Worm (Caenorhabditis elegans) whole organism, late embryonic: ENCODE measurements around the gene F17E9.16.

ENCODE experiments used
- ceh-19 ChIP-seq: fragments of 200-800 bp; sonication (Bioruptor generic); optimal IDR thresholded peaks from 2 replicates; lab custom pipeline; 2018; ENCODE audit warnings: mild to moderate bottlenecking, missing genetic modification characterization, missing compliant biosample characterization
- ceh-30 ChIP-seq: fragments of 150-350 bp; optimal IDR thresholded peaks from 2 replicates; lab custom pipeline; 2014; ENCODE audit warnings: missing biosample characterization, missing genetic modification characterization
- dmd-4 ChIP-seq: sonication (generic microtip); optimal IDR thresholded peaks from 2 replicates; lab custom pipeline; 2016; ENCODE audit warnings: borderline replicate concordance, missing genetic modification characterization, missing compliant biosample characterization
- dve-1 ChIP-seq: sonication (generic microtip); optimal IDR thresholded peaks from 2 replicates; lab custom pipeline; 2017; ENCODE audit warnings: antibody characterized with exemption, mild to moderate bottlenecking, missing genetic modification characterization, missing compliant biosample characterization
- hlh-13 ChIP-seq: fragments of 200-800 bp; sonication (Bioruptor generic); optimal IDR thresholded peaks from 2 replicates; lab custom pipeline; 2018; ENCODE audit warnings: mild to moderate bottlenecking, missing genetic modification characterization, missing compliant biosample characterization
- lin-11 ChIP-seq: fragments of 200-800 bp; sonication (Bioruptor generic); optimal IDR thresholded peaks from 2 replicates; lab custom pipeline; 2018; ENCODE audit warnings: mild to moderate bottlenecking, missing genetic modification characterization, missing compliant biosample characterization
- pha-4 ChIP-seq: fragments of 150-350 bp; optimal IDR thresholded peaks from 2 replicates; lab custom pipeline; 2018; ENCODE audit warnings: missing biosample characterization, missing genetic modification reagents, missing genetic modification characterization
- pros-1 ChIP-seq: fragments of 150-350 bp; optimal IDR thresholded peaks from 2 replicates; lab custom pipeline; 2014; ENCODE audit warnings: missing biosample characterization, missing genetic modification reagents, missing genetic modification characterization
- tbx-2 ChIP-seq: sonication (generic microtip); optimal IDR thresholded peaks from 2 replicates; lab custom pipeline; 2016; ENCODE audit warnings: missing genetic modification characterization, missing compliant biosample characterization

DNA sequence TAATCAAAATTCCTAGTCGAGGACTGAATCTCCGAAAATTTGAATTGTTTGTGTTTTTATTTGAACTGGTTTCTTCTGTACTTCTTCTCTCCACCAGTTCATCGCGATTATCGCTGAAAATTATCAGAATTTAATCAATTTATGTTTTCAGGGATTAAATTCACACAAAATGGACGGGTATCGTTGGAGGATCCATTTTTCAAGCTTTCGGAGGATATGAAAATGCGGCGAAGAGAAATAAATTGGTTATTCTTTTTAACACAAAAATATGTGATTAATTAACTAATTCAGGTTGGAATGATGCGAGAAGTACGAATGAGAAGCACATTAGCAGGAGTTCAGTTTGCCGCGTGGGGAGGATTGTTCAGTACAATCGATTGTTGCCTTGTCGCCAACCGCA, 44.2 kb downstream of the F17E9.16 start, which contains the start of gene timm-17B.2:
- TF ChIP-seq lin-11 (tag; lab: Kevin White, UChicago) (no peak), ceh-30 (tag; lab: Kevin White, UChicago) (no peak), dve-1 (tag; lab: Kevin White, UChicago) (no peak), ceh-19 (GFP tag; lab: Kevin White, UChicago) (no peak), hlh-13 (GFP tag; lab: Kevin White, UChicago) (no peak), pros-1 (tag; lab: Kevin White, UChicago) (no peak), dmd-4 (tag; lab: Kevin White, UChicago) (no peak), tbx-2 (tag; lab: Kevin White, UChicago) (no peak), pha-4 (no peak)
